Fruit fly (Drosophila melanogaster): ENCODE data around the gene CG32026.

CG32026 gene

DNA sequence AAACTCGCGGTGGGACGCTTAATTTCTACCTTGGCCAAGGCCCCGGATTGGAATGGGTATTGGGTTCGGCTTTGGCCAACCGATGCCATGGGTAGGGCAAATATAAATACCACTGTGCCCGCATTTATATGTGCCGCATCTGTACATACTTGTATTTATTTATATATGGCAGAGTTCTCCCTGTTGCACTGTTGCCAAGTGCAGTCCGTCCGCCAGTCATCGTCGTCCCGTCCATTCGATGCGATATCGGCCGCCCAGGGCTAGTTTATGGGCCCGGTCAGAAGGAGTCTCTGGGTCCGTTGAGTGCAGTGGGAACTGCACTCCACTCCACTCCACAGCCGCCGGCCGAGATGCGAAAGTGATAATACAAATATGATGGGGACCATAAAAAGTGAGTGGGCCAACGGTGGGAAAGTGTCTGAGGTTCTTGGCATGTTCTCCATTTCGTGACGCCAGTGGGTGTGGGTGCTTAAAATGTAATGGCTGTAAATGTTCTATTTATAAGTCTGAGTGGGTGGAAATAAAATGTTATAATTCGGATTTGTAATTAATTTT lies 13.3 kb upstream of the CG32026 start:
- TF ChIP-seq noc (tag; optimal IDR thresholded peaks at IDR 0.05), result no peak

- no peak for TF ChIP-seq noc (tag; optimal IDR thresholded peaks at IDR 0.05)
Measured at dm6 chr3L:8823730-8824374, 12.4 kb upstream of the CG32026 start.

DNA sequence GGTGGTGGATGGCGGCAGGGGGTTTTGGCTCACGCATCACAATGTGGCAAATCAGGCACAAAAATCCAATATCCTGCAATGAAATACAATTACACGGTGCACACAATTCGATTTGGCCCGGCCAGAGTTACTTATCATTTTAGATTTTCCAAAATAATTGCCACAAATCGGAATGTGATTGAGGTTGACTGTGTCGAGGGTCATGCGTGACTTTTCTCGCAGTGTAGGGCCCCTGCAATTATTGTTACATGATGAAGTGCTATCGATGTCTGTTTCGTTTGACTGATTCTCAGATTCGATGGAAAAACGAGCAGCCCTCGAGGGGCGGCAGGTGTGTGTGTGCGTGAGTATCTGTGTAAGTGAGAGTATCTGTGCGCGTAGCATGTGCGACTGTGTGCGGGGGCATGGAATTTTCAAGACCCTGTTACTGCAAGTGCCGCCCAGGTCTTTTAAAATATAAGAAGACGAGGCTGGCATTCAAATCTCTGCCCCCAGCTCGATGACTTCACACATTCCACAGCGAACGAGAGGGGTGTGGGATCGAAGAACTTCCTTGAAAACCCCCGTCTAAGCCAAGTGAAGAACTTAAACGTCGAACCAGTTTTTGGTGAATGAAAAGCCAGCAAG lies 11.7 kb upstream of the CG32026 start:
- no peak for TF ChIP-seq noc (tag; optimal IDR thresholded peaks at IDR 0.05)

DNA sequence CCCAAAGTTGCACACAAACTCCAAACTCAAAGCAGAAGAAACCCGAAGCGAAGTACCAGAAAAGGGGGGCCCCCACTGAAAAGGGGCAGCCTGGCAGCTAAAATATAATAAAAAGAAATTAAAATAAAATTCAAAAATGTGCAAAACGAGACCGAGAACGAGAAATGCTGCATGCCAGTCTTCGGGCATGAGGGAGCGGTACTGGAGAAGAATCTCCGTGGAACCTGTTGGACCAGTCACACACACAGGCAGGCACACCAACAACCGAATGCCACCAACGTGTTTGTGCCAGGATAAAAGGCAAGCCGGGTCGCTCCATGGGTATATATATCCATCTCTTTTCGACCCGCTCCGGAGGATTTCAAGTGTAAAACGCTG lies 11.2 kb upstream of the CG32026 start:
- no peak for TF ChIP-seq noc (tag; optimal IDR thresholded peaks at IDR 0.05)

DNA sequence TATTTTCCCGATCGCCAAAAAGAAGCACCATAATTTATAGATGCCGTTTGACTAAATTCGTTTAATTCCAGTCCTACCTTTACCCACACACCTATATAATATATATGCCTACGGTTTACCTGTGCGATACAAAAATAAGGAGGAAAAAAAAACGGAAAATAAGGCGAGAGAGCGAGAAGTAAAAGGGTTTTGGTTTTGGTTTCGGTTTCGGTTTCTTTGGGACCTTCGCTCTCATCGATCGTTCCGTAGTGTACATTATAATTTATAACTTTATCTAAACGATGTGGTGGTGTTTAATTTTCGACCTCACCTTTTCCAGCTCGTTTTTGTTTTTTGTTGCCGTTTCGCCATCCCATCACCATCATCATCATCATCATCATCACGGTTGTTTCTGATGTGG lies 10.7 kb upstream of the CG32026 start:
- no peak for TF ChIP-seq noc (tag; optimal IDR thresholded peaks at IDR 0.05)

dm6 chr3L:8826038-8826437 lies 10.2 kb upstream of the CG32026 start:
- TF ChIP-seq noc (tag; optimal IDR thresholded peaks at IDR 0.05), result no peak

DNA sequence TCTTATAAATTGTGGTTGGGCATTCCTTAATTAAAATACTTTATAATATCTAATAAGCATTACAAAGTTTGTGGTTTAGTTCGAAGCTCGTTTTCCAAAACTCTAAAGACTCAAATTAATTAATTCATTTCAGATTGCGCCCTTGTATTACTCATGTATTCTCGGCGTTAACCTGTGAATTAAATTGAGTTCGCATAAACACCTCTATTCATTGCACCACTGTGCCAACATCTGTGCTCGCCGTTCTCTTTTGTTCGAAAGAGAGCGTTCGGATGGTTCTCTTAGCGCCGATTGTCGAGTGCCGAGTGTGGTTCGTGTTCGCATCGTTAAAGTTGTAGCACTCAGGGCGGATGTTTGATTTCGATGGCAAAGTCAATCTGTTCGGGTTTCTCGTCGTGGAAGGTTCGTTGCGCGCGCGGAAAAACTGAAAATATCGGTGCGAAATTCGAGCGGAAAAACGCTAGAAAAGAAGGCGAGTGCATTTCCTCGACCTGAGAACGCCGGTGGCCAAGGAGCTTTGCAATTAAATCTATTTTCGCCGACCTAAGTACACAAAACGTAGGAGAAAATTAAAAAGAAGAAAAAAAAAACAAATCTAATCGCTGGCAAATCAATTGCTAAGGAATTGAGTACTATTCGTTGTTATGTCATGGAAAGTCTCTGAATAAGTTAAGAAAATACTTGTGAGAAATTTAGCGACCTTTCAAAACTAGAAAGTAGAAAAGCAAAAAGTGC lies 9.0 kb upstream of the CG32026 start, which contains the start of gene dally:
TSS of gene dally (plus strand) at position 373 of the 735 bp plus-strand sequence.
- peak; percentile 30 for TF ChIP-seq noc (tag; optimal IDR thresholded peaks at IDR 0.05)

DNA sequence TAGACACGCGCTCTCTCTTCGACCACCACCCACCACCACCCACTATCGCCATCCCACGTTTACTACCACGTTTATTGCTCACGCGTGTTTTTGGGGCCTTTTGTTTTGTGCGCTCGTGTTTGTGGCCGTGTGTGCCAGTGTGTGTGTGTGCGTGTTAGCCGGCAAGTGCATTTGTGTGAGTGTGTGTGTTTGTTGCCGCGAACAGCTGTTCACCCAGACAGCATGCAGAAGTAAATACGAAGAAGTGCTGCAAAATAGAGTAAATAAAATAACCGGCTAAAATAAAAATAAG lies 8.4 kb upstream of the CG32026 start:
- no peak for TF ChIP-seq noc (tag; optimal IDR thresholded peaks at IDR 0.05)

DNA sequence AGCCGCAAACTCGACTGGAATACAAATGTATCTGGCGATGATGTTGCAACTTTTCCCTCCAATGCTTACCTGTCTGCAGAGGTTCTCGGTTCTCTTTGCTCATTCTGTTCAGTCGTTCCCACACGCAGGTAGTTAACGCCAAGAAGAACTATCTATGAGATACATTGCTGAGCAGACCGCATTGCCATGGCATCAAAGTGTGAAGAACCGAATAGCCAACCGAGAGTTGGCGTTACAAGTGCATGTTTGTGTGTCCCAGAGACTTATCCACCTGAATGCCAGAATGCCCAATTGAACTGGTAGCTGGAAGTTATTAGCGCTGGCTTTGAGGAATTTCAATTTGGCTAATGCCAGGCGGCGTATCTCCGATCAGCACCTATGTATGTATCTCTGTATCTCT lies 6.7 kb upstream of the CG32026 start:
- no peak for TF ChIP-seq noc (tag; optimal IDR thresholded peaks at IDR 0.05)

DNA sequence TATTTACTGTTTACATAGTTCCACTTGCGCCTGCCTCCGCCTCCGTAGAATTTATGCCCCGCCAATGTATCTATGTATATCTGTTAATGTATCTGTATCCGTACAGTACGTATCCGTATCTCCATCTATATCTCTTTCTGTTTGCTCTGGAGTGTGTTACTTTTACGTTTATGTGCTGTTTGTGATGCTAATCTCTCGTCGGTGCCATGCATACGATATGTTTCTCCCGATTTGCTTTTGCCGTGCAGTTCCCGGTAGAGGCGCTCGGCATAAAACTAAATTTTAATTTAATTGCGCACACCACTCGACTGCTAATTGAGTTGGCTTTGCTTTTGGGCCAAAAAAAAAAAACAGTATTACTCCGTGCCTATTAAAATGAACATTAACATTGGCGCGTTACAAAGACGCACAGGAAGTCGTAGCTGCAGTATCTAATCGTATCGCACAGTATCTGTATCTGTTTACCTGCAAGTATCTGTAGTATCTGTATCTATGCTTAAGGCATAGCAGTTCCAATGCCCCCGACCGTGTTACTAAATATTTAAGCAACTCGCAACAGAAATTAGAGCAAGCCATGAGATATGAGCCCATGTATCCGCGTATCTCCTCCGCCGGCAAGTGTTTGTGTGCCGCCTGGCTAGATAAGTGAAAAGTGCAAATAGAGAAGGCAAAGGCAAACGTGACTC lies 6.1 kb upstream of the CG32026 start:
- no peak for TF ChIP-seq noc (tag; optimal IDR thresholded peaks at IDR 0.05)

dm6 chr3L:8830954-8831353 lies 5.3 kb upstream of the CG32026 start:
- no peak for TF ChIP-seq noc (tag; optimal IDR thresholded peaks at IDR 0.05)

dm6 chr3L:8832737-8833466 lies 3.4 kb upstream of the CG32026 start:
- TF ChIP-seq noc (tag; optimal IDR thresholded peaks at IDR 0.05), result no peak

DNA sequence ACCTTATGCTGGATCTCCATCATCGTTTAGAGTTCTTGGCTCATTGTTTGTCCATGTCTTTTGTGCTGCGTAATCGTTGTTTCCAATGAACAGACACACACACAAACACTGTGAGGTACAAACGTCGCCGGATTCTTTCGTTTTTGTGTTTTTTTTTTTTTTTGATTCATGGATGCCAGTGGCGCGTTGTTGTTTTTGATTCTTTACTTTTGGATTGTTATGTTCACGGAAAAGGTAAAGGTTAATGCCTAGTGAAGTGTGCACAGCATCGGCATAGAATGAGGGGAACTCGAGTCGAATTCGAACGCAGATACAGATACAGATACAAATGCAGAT lies 2.8 kb upstream of the CG32026 start:
- no peak for TF ChIP-seq noc (tag; optimal IDR thresholded peaks at IDR 0.05)

dm6 chr3L:8834486-8834885 lies 1.8 kb upstream of the CG32026 start:
- TF ChIP-seq noc (tag; optimal IDR thresholded peaks at IDR 0.05), result no peak

- peak; percentile 47 for TF ChIP-seq noc (tag; optimal IDR thresholded peaks at IDR 0.05)
Measured at dm6 chr3L:8834886-8835285, 1.4 kb upstream of the CG32026 start.

- TF ChIP-seq noc (tag; optimal IDR thresholded peaks at IDR 0.05), result no peak
Measured at dm6 chr3L:8835441-8835840, 821 bp upstream of the CG32026 start.

All from whole organism, larva.